Worm (Caenorhabditis elegans): ENCODE measurements around the gene H39E20.1.

- TF ChIP-seq nhr-28 (tag; optimal IDR thresholded peaks at IDR 0.05) (no peak), drap-1 (GFP tag; optimal IDR thresholded peaks at IDR 0.05) (no peak), pha-4 (tag; optimal IDR thresholded peaks at IDR 0.05) (no peak), lin-13 (tag; optimal IDR thresholded peaks at IDR 0.05) (no peak)
Observed at ce11 chrX:1360631-1361030, 36.8 kb downstream of the H39E20.1 start, which contains the start of gene F56C3.4.
